Fruit fly (Drosophila melanogaster): ENCODE measurements around the gene vig.

The vig gene

dm6 chr2L:15056359-15057220, 13.5 kb downstream of the vig start (continued):
- TF ChIP-seq Camta (GFP tag; optimal IDR thresholded peaks at IDR 0.05) (peak; percentile 47), fd102C (GFP tag; optimal IDR thresholded peaks at IDR 0.05) (no peak), sens-2 (GFP tag; IDR thresholded peaks at IDR 0.05) (no peak), slbo (GFP tag; IDR thresholded peaks at IDR 0.05) (peak; percentile 61), dm (GFP tag; optimal IDR thresholded peaks at IDR 0.05) (no peak), CG17359 (tag; optimal IDR thresholded peaks at IDR 0.05) (peak; percentile 78), Optix (GFP tag; IDR thresholded peaks at IDR 0.05) (no peak), CG11504 (tag; optimal IDR thresholded peaks at IDR 0.05) (peak; percentile 85), D19A (tag; optimal IDR thresholded peaks at IDR 0.05) (peak; percentile 71), CG17912 (GFP tag; optimal IDR thresholded peaks at IDR 0.05) (no peak), h (optimal IDR thresholded peaks at IDR 0.05) (no peak), CG6272 (GFP tag; IDR thresholded peaks at IDR 0.05) (no peak), dan (GFP tag; IDR thresholded peaks at IDR 0.05) (no peak), CG18764 (GFP tag; optimal IDR thresholded peaks at IDR 0.05) (peak; percentile 44), D (optimal IDR thresholded peaks at IDR 0.05) (no peak), D (GFP tag; optimal IDR thresholded peaks at IDR 0.05) (peak; percentile 81), CG4328 (GFP tag; optimal IDR thresholded peaks at IDR 0.05) (peak; percentile 55), fd64A (GFP tag; optimal IDR thresholded peaks at IDR 0.05) (no peak), bcd (GFP tag; optimal IDR thresholded peaks at IDR 0.05) (peak; percentile 79), CkIIα-i1 (GFP tag; IDR thresholded peaks at IDR 0.05) (no peak), CG5180 (GFP tag; optimal IDR thresholded peaks at IDR 0.05) (peak; percentile 67), chinmo (GFP tag; IDR thresholded peaks at IDR 0.05; ENCODE audit: partially characterized antibody) (peak; percentile 89), Hsf (GFP tag; optimal IDR thresholded peaks at IDR 0.05) (peak; percentile 46), Oli (tag; optimal IDR thresholded peaks at IDR 0.05) (peak; percentile 74), cwo (GFP tag; optimal IDR thresholded peaks at IDR 0.05) (peak; percentile 56), CG8359 (GFP tag; optimal IDR thresholded peaks at IDR 0.05; ENCODE audit: borderline replicate concordance) (peak; percentile 52), luna (GFP tag; optimal IDR thresholded peaks at IDR 0.05) (no peak), wor (GFP tag; IDR thresholded peaks at IDR 0.05) (peak; percentile 59), CTCF (GFP tag; optimal IDR thresholded peaks at IDR 0.05) (peak; percentile 31), CG10654 (GFP tag; optimal IDR thresholded peaks at IDR 0.05) (peak; percentile 73), dmrt99B (tag; optimal IDR thresholded peaks at IDR 0.05) (peak; percentile 86), seq (GFP tag; IDR thresholded peaks at IDR 0.05) (peak; percentile 52), pum (GFP tag; optimal IDR thresholded peaks at IDR 0.05) (peak; percentile 34), fd3F (GFP tag; optimal IDR thresholded peaks at IDR 0.05) (peak; percentile 31), CG4360 (GFP tag; IDR thresholded peaks at IDR 0.05) (peak; percentile 80), CG18011 (GFP tag; optimal IDR thresholded peaks at IDR 0.05) (no peak), CG2129 (GFP tag; IDR thresholded peaks at IDR 0.05; ENCODE audit: partially characterized antibody) (no peak), H15 (GFP tag; IDR thresholded peaks at IDR 0.05) (peak; percentile 63; the same call in 2 of the 3 replicates), sc (optimal IDR thresholded peaks at IDR 0.05) (no peak), sc (GFP tag; optimal IDR thresholded peaks at IDR 0.05) (peak; percentile 62), ken (GFP tag; IDR thresholded peaks at IDR 0.05) (peak; percentile 72; the same call in 1 of the 3 replicates), pfk (GFP tag; optimal IDR thresholded peaks at IDR 0.05) (no peak), CG16863 (GFP tag; optimal IDR thresholded peaks at IDR 0.05) (peak; percentile 19), Sox100B (GFP tag; optimal IDR thresholded peaks at IDR 0.05) (peak; percentile 80), CG10267 (tag; optimal IDR thresholded peaks at IDR 0.05) (peak; percentile 85), Hr39 (optimal IDR thresholded peaks at IDR 0.05) (no peak), Poxn (GFP tag; IDR thresholded peaks at IDR 0.05) (no peak), Dbx (GFP tag; IDR thresholded peaks at IDR 0.05) (0 out of 3 replicates have a peak, but pooled peaks have one; percentile 35), Ssrp (tag; optimal IDR thresholded peaks at IDR 0.05) (peak; percentile 71), run (tag; optimal IDR thresholded peaks at IDR 0.05) (peak; percentile 36), Drgx (GFP tag; IDR thresholded peaks at IDR 0.05) (peak; percentile 82)

Data from whole organism, embryonic.